Worm (Caenorhabditis elegans): ENCODE data around the gene Y38F1A.7.

- TF ChIP-seq unc-62 (GFP tag; optimal IDR thresholded peaks at IDR 0.05) (no peak), isw-1 (GFP tag; IDR thresholded peaks at IDR 0.05) (no peak), nhr-19 (GFP tag; conservative IDR thresholded peaks at IDR 0.05) (peak; percentile 35), egl-27 (tag; optimal IDR thresholded peaks at IDR 0.05) (no peak), nhr-77 (tag; optimal IDR thresholded peaks at IDR 0.05) (no peak), fos-1 (tag; optimal IDR thresholded peaks at IDR 0.05) (no peak)
Observed at ce11 chrII:13007717-13008461, 10.3 kb upstream of the Y38F1A.7 start, which contains the start of gene oig-2.

Data from whole organism, L1 larva.